Worm (Caenorhabditis elegans): Measurements from ENCODE around the gene sru-2.

The sru-2 gene

ce11 chrIV:9469293-9469692 is 16.8 kb upstream of the sru-2 start:
- TF ChIP-seq F49E8.2 (tag; optimal IDR thresholded peaks at IDR 0.05; ENCODE audit: insufficient read depth) (no peak), ets-4 (GFP tag; optimal IDR thresholded peaks at IDR 0.05) (no peak), lin-26 (GFP tag; IDR thresholded peaks at IDR 0.05) (no peak), tbx-9 (tag; optimal IDR thresholded peaks at IDR 0.05; ENCODE audit: borderline replicate concordance) (no peak)

- TF ChIP-seq lin-54 (GFP tag; optimal IDR thresholded peaks at IDR 0.05) (peak; percentile 75), chd-7 (tag; optimal IDR thresholded peaks at IDR 0.05) (no peak), hmg-20 (GFP tag; IDR thresholded peaks at IDR 0.05) (peak; percentile 78; the same call in 1 of the 2 replicates), lsy-27 (tag; optimal IDR thresholded peaks at IDR 0.05; ENCODE audit: borderline replicate concordance, insufficient read depth) (peak; percentile 65), K11D2.4 (GFP tag; IDR thresholded peaks at IDR 0.05) (no peak), attf-5 (GFP tag; optimal IDR thresholded peaks at IDR 0.05) (no peak), F37B4.10 (GFP tag; IDR thresholded peaks at IDR 0.05) (no peak), nfya-1 (tag; optimal IDR thresholded peaks at IDR 0.05; ENCODE audit: borderline replicate concordance, insufficient read depth) (no peak), Y56A3A.18 (GFP tag; IDR thresholded peaks at IDR 0.05) (no peak; the same call in 1 of the 2 replicates), lin-26 (GFP tag; IDR thresholded peaks at IDR 0.05) (peak; percentile 98), xnd-1 (tag; optimal IDR thresholded peaks at IDR 0.05) (peak; percentile 5), madf-6 (GFP tag; IDR thresholded peaks at IDR 0.05) (no peak), mcd-1 (GFP tag; IDR thresholded peaks at IDR 0.05) (no peak; the same call in 1 of the 2 replicates), F10E7.11 (tag; optimal IDR thresholded peaks at IDR 0.05) (no peak), F52B5.7 (tag; optimal IDR thresholded peaks at IDR 0.05) (peak; percentile 95), ztf-25 (GFP tag; IDR thresholded peaks at IDR 0.05) (no peak; the same call in 1 of the 2 replicates), T07F8.4 (tag; optimal IDR thresholded peaks at IDR 0.05) (peak; percentile 88), pha-4 (tag; optimal IDR thresholded peaks at IDR 0.05) (no peak), B0261.1 (tag; optimal IDR thresholded peaks at IDR 0.05) (peak; percentile 97), ccch-3 (GFP tag; optimal IDR thresholded peaks at IDR 0.05) (peak; percentile 41), ceh-40 (GFP tag; IDR thresholded peaks at IDR 0.05) (peak; percentile 90), ztf-22 (GFP tag; optimal IDR thresholded peaks at IDR 0.05) (peak; percentile 69), ceh-91 (GFP tag; IDR thresholded peaks at IDR 0.05) (no peak), zim-3 (tag; optimal IDR thresholded peaks at IDR 0.05) (peak; percentile 97), snpc-4 (GFP tag; optimal IDR thresholded peaks at IDR 0.05) (peak; percentile 87), snpc-4 (tag; optimal IDR thresholded peaks at IDR 0.05) (peak; percentile 79 to 89 (median 86)), cebp-2 (GFP tag; IDR thresholded peaks at IDR 0.05) (peak; percentile 95), C17E4.6 (GFP tag; IDR thresholded peaks at IDR 0.05) (0 out of 2 replicates have a peak, but pooled peaks have one; percentile 14), hlh-26 (GFP tag; conservative IDR thresholded peaks at IDR 0.05) (no peak), B0019.2 (GFP tag; conservative IDR thresholded peaks at IDR 0.05) (0 out of 2 replicates have a peak, but pooled peaks have one; percentile 37), F22D6.2 (tag; optimal IDR thresholded peaks at IDR 0.05) (peak; percentile 22), F49E8.2 (tag; optimal IDR thresholded peaks at IDR 0.05; ENCODE audit: insufficient read depth) (no peak), cebp-1 (GFP tag; IDR thresholded peaks at IDR 0.05) (no peak), cebp-1 (tag; optimal IDR thresholded peaks at IDR 0.05) (no peak), Y67H2A.10 (GFP tag; conservative IDR thresholded peaks at IDR 0.05) (no peak), ama-1 (optimal IDR thresholded peaks at IDR 0.05) (no peak), ama-1 (GFP tag; optimal IDR thresholded peaks at IDR 0.05) (peak; percentile 74 to 96), tlf-1 (GFP tag; optimal IDR thresholded peaks at IDR 0.05) (peak; percentile 59), hmg-1.2 (GFP tag; IDR thresholded peaks at IDR 0.05) (peak; percentile 71), egrh-3 (GFP tag; IDR thresholded peaks at IDR 0.05) (no peak; the same call in 1 of the 2 replicates), aptf-2 (GFP tag; conservative IDR thresholded peaks at IDR 0.05) (0 out of 2 replicates have a peak, but pooled peaks have one; percentile 15), Y53F4B.3 (GFP tag; IDR thresholded peaks at IDR 0.05) (no peak), hrde-1 (tag; optimal IDR thresholded peaks at IDR 0.05; ENCODE audit: borderline replicate concordance) (peak; percentile 88)
Observed at ce11 chrIV:9477135-9477928, 8.7 kb upstream of the sru-2 start, which contains the start of gene wrt-3. wrt-3 (minus strand) TSS chrIV:9477456.

All from whole organism, young adult.